Fruit fly (Drosophila melanogaster) whole organism, embryonic: Measurements from ENCODE around the gene tj.

Experiments used
- B-H2 ChIP-seq: fragments of 200-800 bp; sonication (Bioruptor generic); optimal IDR thresholded peaks from 2 replicates; lab custom pipeline; 2018; ENCODE audit warnings: missing biosample characterization, mild to moderate bottlenecking, missing genetic modification characterization
- CG10431 ChIP-seq: fragments of 200-800 bp; sonication (Bioruptor generic); optimal IDR thresholded peaks from 3 replicates; lab custom pipeline; 2018; ENCODE audit warnings: missing biosample characterization, mild to moderate bottlenecking, missing genetic modification characterization
- CG12769 ChIP-seq: fragments of 200-800 bp; sonication (Bioruptor generic); optimal IDR thresholded peaks from 2 replicates; lab custom pipeline; 2019; ENCODE audit warnings: missing biosample characterization, mild to moderate bottlenecking, missing genetic modification characterization, moderate library complexity
- CG13123 ChIP-seq: fragments of 200-800 bp; sonication (Bioruptor generic); optimal IDR thresholded peaks from 2 replicates; lab custom pipeline; 2016; ENCODE audit warnings: missing biosample characterization, missing genetic modification characterization
- CG13424 ChIP-seq: fragments of 200-800 bp; sonication (Bioruptor generic); optimal IDR thresholded peaks from 2 replicates; lab custom pipeline; 2019; ENCODE audit warnings: missing biosample characterization, mild to moderate bottlenecking, missing genetic modification characterization, moderate library complexity
- CG1529 ChIP-seq: fragments of 200-800 bp; sonication (Bioruptor generic); optimal IDR thresholded peaks from 3 replicates; lab custom pipeline; 2018; ENCODE audit warnings: missing biosample characterization, missing genetic modification characterization
- CG18262 ChIP-seq: fragments of 200-800 bp; optimal IDR thresholded peaks from 3 replicates; lab custom pipeline; 2019; ENCODE audit warnings: missing biosample characterization, mild to moderate bottlenecking, missing genetic modification characterization, moderate library complexity
- CG1832 ChIP-seq: fragments of 200-800 bp; sonication (Bioruptor generic); optimal IDR thresholded peaks from 2 replicates; lab custom pipeline; 2017; ENCODE audit warnings: missing biosample characterization, mild to moderate bottlenecking, missing genetic modification characterization, inconsistent platforms
- CG18599 ChIP-seq: fragments of 200-800 bp; sonication (Bioruptor generic); optimal IDR thresholded peaks from 3 replicates; lab custom pipeline; 2017; ENCODE audit warnings: missing biosample characterization, missing genetic modification characterization, mild to moderate bottlenecking, moderate library complexity, missing genetic modification reagents
- CG3281 ChIP-seq: fragments of 200-800 bp; sonication (Bioruptor generic); optimal IDR thresholded peaks from 3 replicates; lab custom pipeline; 2017; ENCODE audit warnings: missing biosample characterization, mild to moderate bottlenecking, missing genetic modification characterization
- CG34224 ChIP-seq: fragments of 200-800 bp; sonication (Bioruptor generic); IDR thresholded peaks from 3 replicates; pipeline ENCODE4 v1.3.6; 2022; ENCODE audit warnings: missing biosample characterization, missing genetic modification characterization; ENCODE audit not compliant: partially characterized antibody
- CG43689 ChIP-seq: fragments of 200-800 bp; sonication (Bioruptor generic); IDR thresholded peaks from 2 replicates; pipeline ENCODE4 v1.3.6; 2022; ENCODE audit warnings: missing biosample characterization, missing genetic modification characterization
- CG5180 ChIP-seq: fragments of 200-800 bp; sonication (Bioruptor generic); optimal IDR thresholded peaks from 3 replicates; lab custom pipeline; 2017; ENCODE audit warnings: missing biosample characterization, missing genetic modification characterization, mild to moderate bottlenecking, moderate library complexity, missing genetic modification reagents
- CG6272 ChIP-seq: fragments of 200-800 bp; sonication (Bioruptor generic); IDR thresholded peaks from 2 replicates; pipeline ENCODE4 v1.3.6; 2022; ENCODE audit warnings: missing biosample characterization, missing genetic modification characterization
- CG6813 ChIP-seq: fragments of 200-800 bp; sonication (Bioruptor generic); optimal IDR thresholded peaks from 2 replicates; lab custom pipeline; 2017; ENCODE audit warnings: missing biosample characterization, missing genetic modification characterization, mild to moderate bottlenecking, moderate library complexity, missing genetic modification reagents
- CG7745 ChIP-seq: fragments of 200-800 bp; sonication (Bioruptor generic); optimal IDR thresholded peaks from 2 replicates; lab custom pipeline; 2018; ENCODE audit warnings: missing biosample characterization, mild to moderate bottlenecking, missing genetic modification characterization, moderate library complexity
- CG9817 ChIP-seq: fragments of 200-800 bp; sonication (Bioruptor generic); optimal IDR thresholded peaks from 2 replicates; lab custom pipeline; 2018; ENCODE audit warnings: missing biosample characterization, mild to moderate bottlenecking, missing genetic modification characterization, moderate library complexity
- D ChIP-seq, 2 experiments: fragments of 200-800 bp in 1 of 2; fragments of >200 bp in 1 of 2; sonication (Bioruptor generic) in 1 of 2; optimal IDR thresholded peaks; 2 replicates in 1 of 2; 3 replicates in 1 of 2; lab custom pipeline; 2017; ENCODE audit warnings: mild to moderate bottlenecking in 1 of 2, missing biosample characterization in 1 of 2, missing genetic modification characterization in 1 of 2, missing genetic modification reagents in 1 of 2
- D19B ChIP-seq: fragments of 200-800 bp; sonication (Bioruptor generic); optimal IDR thresholded peaks from 2 replicates; lab custom pipeline; 2017; ENCODE audit warnings: missing biosample characterization, mild to moderate bottlenecking, missing genetic modification characterization
- HLH3B ChIP-seq: fragments of 200-800 bp; sonication (Bioruptor generic); IDR thresholded peaks from 2 replicates; pipeline ENCODE4 v1.3.6; 2022; ENCODE audit warnings: missing biosample characterization, missing genetic modification characterization
- HLH4C ChIP-seq: fragments of 200-800 bp; sonication (Bioruptor generic); IDR thresholded peaks from 3 replicates; pipeline ENCODE4 v1.3.6; 2022; ENCODE audit warnings: missing biosample characterization, missing genetic modification characterization; ENCODE audit not compliant: partially characterized antibody
- Hmr ChIP-seq: fragments of 200-800 bp; sonication (Bioruptor generic); optimal IDR thresholded peaks from 3 replicates; lab custom pipeline; 2017; ENCODE audit warnings: mild to moderate bottlenecking, missing biosample characterization, missing genetic modification reagents, missing genetic modification characterization
- Hmx ChIP-seq: fragments of 200-800 bp; sonication (Bioruptor generic); optimal IDR thresholded peaks from 2 replicates; lab custom pipeline; 2016; ENCODE audit warnings: missing biosample characterization, missing genetic modification characterization
- Kr ChIP-seq: fragments of 200-800 bp; sonication (Bioruptor generic); optimal IDR thresholded peaks from 2 replicates; lab custom pipeline; 2017; ENCODE audit warnings: missing biosample characterization, mild to moderate bottlenecking, missing genetic modification characterization
- Nf-YA ChIP-seq: fragments of 200-800 bp; sonication (Bioruptor generic); IDR thresholded peaks from 2 replicates; pipeline ENCODE4 v1.3.6; 2022; ENCODE audit warnings: missing biosample characterization, missing genetic modification characterization
- Nf-YC ChIP-seq: fragments of 200-800 bp; optimal IDR thresholded peaks from 3 replicates; lab custom pipeline; 2019; ENCODE audit warnings: missing biosample characterization, mild to moderate bottlenecking, missing genetic modification characterization, moderate library complexity
- YL-1 ChIP-seq: fragments of 200-800 bp; sonication (Bioruptor generic); optimal IDR thresholded peaks from 3 replicates; lab custom pipeline; 2017; ENCODE audit warnings: missing biosample characterization, mild to moderate bottlenecking, missing genetic modification characterization
- ab ChIP-seq: fragments of 200-800 bp; sonication (Bioruptor generic); optimal IDR thresholded peaks from 2 replicates; lab custom pipeline; 2016; ENCODE audit warnings: missing biosample characterization, missing genetic modification characterization
- bcd ChIP-seq: fragments of 200-800 bp; sonication (Bioruptor generic); optimal IDR thresholded peaks from 2 replicates; lab custom pipeline; 2017; ENCODE audit warnings: missing biosample characterization, mild to moderate bottlenecking, missing genetic modification characterization
- caup ChIP-seq: fragments of 200-800 bp; sonication (Bioruptor generic); optimal IDR thresholded peaks from 3 replicates; lab custom pipeline; 2017; ENCODE audit warnings: missing biosample characterization, mild to moderate bottlenecking, missing genetic modification characterization, moderate library complexity; ENCODE audit not compliant: severe bottlenecking
- chn ChIP-seq: fragments of 200-800 bp; sonication (Bioruptor generic); optimal IDR thresholded peaks from 2 replicates; lab custom pipeline; 2016; ENCODE audit warnings: missing biosample characterization, missing genetic modification characterization
- ems ChIP-seq: fragments of 200-800 bp; sonication (Bioruptor generic); optimal IDR thresholded peaks from 3 replicates; lab custom pipeline; 2016; ENCODE audit warnings: missing biosample characterization, missing genetic modification characterization
- gce ChIP-seq: fragments of 200-800 bp; sonication (Bioruptor generic); IDR thresholded peaks from 3 replicates; pipeline ENCODE4 v1.3.6; 2022; ENCODE audit warnings: missing biosample characterization, missing genetic modification characterization
- hth ChIP-seq: fragments of >200 bp; optimal IDR thresholded peaks from 2 replicates; lab custom pipeline; 2017; ENCODE audit warnings: inconsistent platforms
- ind ChIP-seq: fragments of 200-800 bp; sonication (Bioruptor generic); optimal IDR thresholded peaks from 3 replicates; lab custom pipeline; 2016; ENCODE audit warnings: missing biosample characterization, missing genetic modification characterization
- lmd ChIP-seq: fragments of 200-800 bp; sonication (Bioruptor generic); IDR thresholded peaks from 2 replicates; pipeline ENCODE4 v1.3.6; 2022; ENCODE audit warnings: missing biosample characterization, missing genetic modification characterization
- nmo ChIP-seq: fragments of 200-800 bp; sonication (Bioruptor generic); optimal IDR thresholded peaks from 2 replicates; lab custom pipeline; 2018; ENCODE audit warnings: missing biosample characterization, mild to moderate bottlenecking, missing genetic modification characterization, moderate library complexity
- otp ChIP-seq: fragments of 200-800 bp; sonication (Bioruptor generic); IDR thresholded peaks from 3 replicates; pipeline ENCODE4, ENCODE4 v1.3.6; 2022; ENCODE audit warnings: missing biosample characterization, missing genetic modification characterization
- prd ChIP-seq, 3 experiments: fragments of >200 bp in 2 of 3; fragments of 200-800 bp in 1 of 3; sonication (Bioruptor generic) in 1 of 3; optimal IDR thresholded peaks in 2 of 3; IDR thresholded peaks in 1 of 3; 2 replicates in 2 of 3; 3 replicates in 1 of 3; pipeline versions ENCODE4 v1.3.6 to Lab custom; 2017 to 2022; ENCODE audit warnings: missing biosample characterization in 1 of 3, missing genetic modification characterization in 1 of 3
- pros ChIP-seq: fragments of 200-800 bp; sonication (Bioruptor generic); optimal IDR thresholded peaks from 3 replicates; lab custom pipeline; 2019; ENCODE audit warnings: missing biosample characterization, mild to moderate bottlenecking, missing genetic modification characterization, moderate library complexity
- pum ChIP-seq: fragments of 200-800 bp; sonication (Bioruptor generic); optimal IDR thresholded peaks from 2 replicates; lab custom pipeline; 2016; ENCODE audit warnings: missing biosample characterization, missing genetic modification characterization
- pzg ChIP-seq: fragments of 200-800 bp; sonication (Bioruptor generic); optimal IDR thresholded peaks from 3 replicates; lab custom pipeline; 2018; ENCODE audit warnings: missing biosample characterization, mild to moderate bottlenecking, missing genetic modification characterization, moderate library complexity
- stc ChIP-seq: fragments of 200-800 bp; sonication (Bioruptor generic); IDR thresholded peaks from 2 replicates; pipeline ENCODE4 v1.3.6; 2022; ENCODE audit warnings: missing biosample characterization, missing genetic modification characterization
- toy ChIP-seq: fragments of 200-800 bp; sonication (Bioruptor generic); IDR thresholded peaks from 2 replicates; pipeline ENCODE4 v1.3.6; 2022; ENCODE audit warnings: missing biosample characterization, missing genetic modification characterization
- tx ChIP-seq: fragments of 200-800 bp; sonication (Bioruptor generic); optimal IDR thresholded peaks from 2 replicates; lab custom pipeline; 2016; ENCODE audit warnings: missing biosample characterization, missing genetic modification characterization
- wdn ChIP-seq: fragments of 200-800 bp; sonication (Bioruptor generic); IDR thresholded peaks from 2 replicates; pipeline ENCODE4 v1.3.6; 2022; ENCODE audit warnings: missing biosample characterization, missing genetic modification characterization
- z ChIP-seq: fragments of 200-800 bp; sonication (Bioruptor generic); IDR thresholded peaks from 3 replicates; pipeline ENCODE4 v1.3.6; 2022; ENCODE audit warnings: missing biosample characterization, missing genetic modification characterization

The tj gene

dm6 chr2L:19489997-19490461 is 26.0 kb downstream of the tj start, which contains the start of the genes CG10194 and CG18094 (continued):
- TF ChIP-seq Nf-YC (tag; lab: Kevin White, UChicago) (no peak), YL-1 (GFP tag; lab: Kevin White, UChicago) (no peak), pzg (GFP tag; lab: Kevin White, UChicago) (peak; percentile 41), CG1832 (GFP tag; lab: Kevin White, UChicago) (no peak), CG1529 (GFP tag; lab: Kevin White, UChicago) (no peak), stc (GFP tag; lab: Robert Waterston, UW) (peak; percentile 34; the same call in 1 of the 2 replicates), CG6272 (GFP tag; lab: Robert Waterston, UW) (no peak), CG10431 (GFP tag; lab: Kevin White, UChicago) (no peak), CG3281 (GFP tag; lab: Kevin White, UChicago) (peak; percentile 40), chn (GFP tag; lab: Kevin White, UChicago) (peak; percentile 10), otp (GFP tag; lab: Robert Waterston, UW) (no peak), HLH4C (GFP tag; lab: Robert Waterston, UW) (peak; percentile 66), CG5180 (no peak), pum (no peak), toy (GFP tag; lab: Robert Waterston, UW) (no peak), prd (optimal IDR thresholded peaks at IDR 0.05; lab: Kevin White, UChicago) (no peak), prd (GFP tag; IDR thresholded peaks at IDR 0.05; lab: Robert Waterston, UW) (peak; percentile 51; the same call in 2 of the 3 replicates), CG13424 (tag; lab: Kevin White, UChicago) (peak; percentile 29), CG43689 (GFP tag; lab: Robert Waterston, UW) (no peak), hth (lab: Kevin White, UChicago) (no peak), D19B (GFP tag; lab: Kevin White, UChicago) (peak; percentile 99), CG34224 (GFP tag; lab: Robert Waterston, UW) (peak; percentile 78), Kr (GFP tag; lab: Kevin White, UChicago) (no peak), B-H2 (GFP tag; lab: Kevin White, UChicago) (no peak), Nf-YA (no peak), gce (no peak), tx (GFP tag; lab: Kevin White, UChicago) (no peak), CG18599 (GFP tag; lab: Kevin White, UChicago) (no peak), bcd (GFP tag; lab: Kevin White, UChicago) (no peak), ind (GFP tag; lab: Kevin White, UChicago) (peak; percentile 55), CG9817 (tag; lab: Kevin White, UChicago) (no peak), z (GFP tag; lab: Robert Waterston, UW) (no peak), CG18262 (tag; lab: Kevin White, UChicago) (no peak), lmd (no peak), ab (GFP tag; lab: Kevin White, UChicago) (no peak), wdn (GFP tag; lab: Robert Waterston, UW) (no peak), CG13123 (GFP tag; lab: Kevin White, UChicago) (no peak), Hmx (GFP tag; lab: Kevin White, UChicago) (no peak), pros (GFP tag; lab: Kevin White, UChicago) (no peak), caup (no peak), CG12769 (tag; lab: Kevin White, UChicago) (no peak), CG6813 (GFP tag; lab: Kevin White, UChicago) (no peak), Hmr (no peak), nmo (peak; percentile 47), HLH3B (GFP tag; lab: Robert Waterston, UW) (no peak), CG7745 (tag; lab: Kevin White, UChicago) (peak; percentile 8), ems (GFP tag; lab: Kevin White, UChicago) (no peak), D (optimal IDR thresholded peaks at IDR 0.05; lab: Kevin White, UChicago) (no peak), D (GFP tag; optimal IDR thresholded peaks at IDR 0.05; lab: Kevin White, UChicago) (no peak)
- TF ChIP-seq, all 482 proteins: peak for 130
